Fruit fly (Drosophila melanogaster) whole organism, wandering third instar larva: ENCODE data around the gene CG9106.

Experiments
- Abd-B ChIP-seq: fragments of >200 bp; optimal IDR thresholded peaks from 2 replicates; lab custom pipeline; 2017; ENCODE audit warnings: missing biosample characterization, missing genetic modification characterization
- CG32264 ChIP-seq: fragments of 200-800 bp; sonication (Bioruptor generic); optimal IDR thresholded peaks from 2 replicates; lab custom pipeline; 2016; ENCODE audit warnings: missing biosample characterization, missing genetic modification characterization
- Dif ChIP-seq: fragments of 200-275, 200-300 bp; sonication (Bioruptor generic); optimal IDR thresholded peaks from 2 replicates; lab custom pipeline; 2018; ENCODE audit warnings: missing biosample characterization, missing genetic modification characterization; ENCODE audit not compliant: partially characterized antibody
- GATAd ChIP-seq: sonication (Bioruptor generic); optimal IDR thresholded peaks from 2 replicates; lab custom pipeline; 2016; ENCODE audit warnings: missing biosample characterization, missing genetic modification characterization
- Jra ChIP-seq: sonication (Bioruptor generic); optimal IDR thresholded peaks from 2 replicates; lab custom pipeline; 2016; ENCODE audit warnings: missing biosample characterization, missing genetic modification characterization
- Rel ChIP-seq, 2 experiments: fragments of 200-800 bp; sonication (Bioruptor generic) in 1 of 2; optimal IDR thresholded peaks; 2 replicates in 1 of 2; 3 replicates in 1 of 2; lab custom pipeline; 2016 to 2019; ENCODE audit warnings: mild to moderate bottlenecking in 2 of 2, missing biosample characterization in 2 of 2, missing genetic modification characterization in 2 of 2, moderate library complexity in 1 of 2
- Sp1 ChIP-seq: fragments of 200-800 bp; sonication (Bioruptor generic); optimal IDR thresholded peaks from 3 replicates; lab custom pipeline; 2019; ENCODE audit warnings: missing biosample characterization, mild to moderate bottlenecking, missing genetic modification characterization, moderate library complexity
- fru ChIP-seq: fragments of 200-800 bp; sonication (Bioruptor generic); optimal IDR thresholded peaks from 3 replicates; lab custom pipeline; 2016; ENCODE audit warnings: missing biosample characterization, mild to moderate bottlenecking, missing genetic modification characterization
- pan ChIP-seq: fragments of >200 bp; optimal IDR thresholded peaks from 2 replicates; lab custom pipeline; 2017
- woc ChIP-seq: sonication (Bioruptor generic); optimal IDR thresholded peaks from 2 replicates; lab custom pipeline; 2016; ENCODE audit warnings: missing biosample characterization, mild to moderate bottlenecking, missing genetic modification characterization

DNA sequence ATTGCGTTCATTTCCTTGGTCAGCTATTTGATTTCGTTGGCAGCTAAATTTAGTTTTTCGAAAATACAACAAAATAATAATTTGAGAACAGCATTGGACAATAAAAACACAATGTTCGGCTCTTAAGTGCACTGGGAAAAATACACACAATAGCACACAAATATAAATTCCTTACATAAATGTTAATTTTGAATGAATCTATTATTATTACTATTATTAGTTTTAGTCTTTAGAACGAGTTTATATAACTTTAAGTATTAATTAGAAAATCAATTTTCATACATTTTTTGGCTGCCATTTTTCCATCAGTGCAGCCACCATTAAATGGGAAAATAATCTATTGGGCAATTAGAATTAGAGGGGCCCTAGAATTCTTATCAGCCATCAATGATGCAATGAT is 37.7 kb upstream of the CG9106 start:
- TF ChIP-seq Sp1 (GFP tag; lab: Kevin White, UChicago) (no peak), fru (GFP tag; lab: Kevin White, UChicago) (no peak), Rel (GFP tag; optimal IDR thresholded peaks at IDR 0.05; lab: Kevin White, UChicago) (no peak), Rel (tag; optimal IDR thresholded peaks at IDR 0.05; lab: Kevin White, UChicago) (no peak), Abd-B (GFP tag; lab: Kevin White, UChicago) (no peak), Dif (GFP tag; lab: Kevin White, UChicago) (no peak), CG32264 (GFP tag; lab: Kevin White, UChicago) (no peak), GATAd (no peak), Jra (GFP tag; lab: Kevin White, UChicago) (no peak), woc (no peak), pan (no peak)
